Fruit fly (Drosophila melanogaster) whole organism, embryonic: ENCODE measurements around the gene rno.

Experiments
- B-H2 ChIP-seq: fragments of 200-800 bp; sonication (Bioruptor generic); optimal IDR thresholded peaks from 2 replicates; lab custom pipeline; 2018; ENCODE audit warnings: missing biosample characterization, mild to moderate bottlenecking, missing genetic modification characterization
- BEAF-32 ChIP-seq: fragments of 200-800 bp; sonication (Bioruptor generic); optimal IDR thresholded peaks from 3 replicates; lab custom pipeline; 2017; ENCODE audit warnings: missing biosample characterization, missing genetic modification characterization, mild to moderate bottlenecking, moderate library complexity, missing genetic modification reagents
- CG11504 ChIP-seq: fragments of 200-800 bp; sonication (Bioruptor generic); optimal IDR thresholded peaks from 3 replicates; lab custom pipeline; 2019; ENCODE audit warnings: missing biosample characterization, mild to moderate bottlenecking, missing genetic modification characterization, moderate library complexity
- CG12219 ChIP-seq: fragments of 200-800 bp; sonication (Bioruptor generic); optimal IDR thresholded peaks from 3 replicates; lab custom pipeline; 2018; ENCODE audit warnings: missing biosample characterization, mild to moderate bottlenecking, missing genetic modification characterization
- CG12299 ChIP-seq: fragments of 200-800 bp; sonication (Bioruptor generic); optimal IDR thresholded peaks from 2 replicates; lab custom pipeline; 2018; ENCODE audit warnings: missing biosample characterization, mild to moderate bottlenecking, missing genetic modification characterization
- CG14965 ChIP-seq: fragments of 200-800 bp; sonication (Bioruptor generic); optimal IDR thresholded peaks from 2 replicates; lab custom pipeline; 2016; ENCODE audit warnings: missing biosample characterization, missing genetic modification characterization, borderline replicate concordance
- CG15073 ChIP-seq: fragments of 200-800 bp; sonication (Bioruptor generic); optimal IDR thresholded peaks from 2 replicates; lab custom pipeline; 2016; ENCODE audit warnings: missing biosample characterization, missing genetic modification characterization
- CG1792 ChIP-seq: fragments of 200-800 bp; sonication (Bioruptor generic); optimal IDR thresholded peaks from 2 replicates; lab custom pipeline; 2016; ENCODE audit warnings: missing biosample characterization, missing genetic modification characterization
- CG18764 ChIP-seq: fragments of 200-800 bp; sonication (Bioruptor generic); optimal IDR thresholded peaks from 3 replicates; lab custom pipeline; 2016; ENCODE audit warnings: missing biosample characterization, missing genetic modification characterization
- CG2712 ChIP-seq: fragments of 200-800 bp; optimal IDR thresholded peaks from 3 replicates; lab custom pipeline; 2019; ENCODE audit warnings: missing biosample characterization, mild to moderate bottlenecking, missing genetic modification characterization, moderate library complexity
- CG31224 ChIP-seq: fragments of 200-800 bp; sonication (Bioruptor generic); IDR thresholded peaks from 2 replicates; pipeline ENCODE4 v1.3.6; 2022; ENCODE audit warnings: missing biosample characterization, missing genetic modification characterization
- CG31441 ChIP-seq: fragments of 200-800 bp; sonication (Bioruptor generic); IDR thresholded peaks from 2 replicates; pipeline ENCODE4 v1.3.6; 2022; ENCODE audit warnings: missing biosample characterization, missing genetic modification characterization
- CG3163 ChIP-seq: fragments of 200-800 bp; sonication (Bioruptor generic); optimal IDR thresholded peaks from 3 replicates; lab custom pipeline; 2016; ENCODE audit warnings: missing biosample characterization, missing genetic modification characterization
- CG5245 ChIP-seq: fragments of 200-800 bp; sonication (Bioruptor generic); optimal IDR thresholded peaks from 3 replicates; lab custom pipeline; 2016; ENCODE audit warnings: missing biosample characterization, missing genetic modification characterization
- CG7372 ChIP-seq: fragments of 200-800 bp; sonication (Bioruptor generic); IDR thresholded peaks from 2 replicates; pipeline ENCODE4 v1.3.6; 2022; ENCODE audit warnings: missing biosample characterization, missing genetic modification characterization
- CG8089 ChIP-seq: fragments of 200-800 bp; sonication (Bioruptor generic); optimal IDR thresholded peaks from 3 replicates; lab custom pipeline; 2016; ENCODE audit warnings: missing biosample characterization, missing genetic modification characterization
- CG8924 ChIP-seq: fragments of 200-800 bp; optimal IDR thresholded peaks from 3 replicates; lab custom pipeline; 2019; ENCODE audit warnings: missing biosample characterization, mild to moderate bottlenecking, missing genetic modification characterization, moderate library complexity
- CrebB ChIP-seq: fragments of 200-800 bp; sonication (Bioruptor generic); optimal IDR thresholded peaks from 3 replicates; lab custom pipeline; 2018; ENCODE audit warnings: missing biosample characterization, mild to moderate bottlenecking, missing genetic modification characterization
- Dbx ChIP-seq: fragments of 200-800 bp; sonication (Bioruptor generic); IDR thresholded peaks from 3 replicates; pipeline ENCODE4 v1.3.6; 2022; ENCODE audit warnings: missing biosample characterization, missing genetic modification characterization
- Dll ChIP-seq: fragments of 200-800 bp; sonication (Bioruptor generic); IDR thresholded peaks from 4 replicates; pipeline ENCODE4 v1.3.6; 2022; ENCODE audit warnings: missing biosample characterization, missing genetic modification characterization; ENCODE audit not compliant: partially characterized antibody
- H15 ChIP-seq: fragments of 200-800 bp; sonication (Bioruptor generic); IDR thresholded peaks from 3 replicates; pipeline ENCODE4 v1.3.6; 2022; ENCODE audit warnings: missing biosample characterization, missing genetic modification characterization
- HHEX ChIP-seq: fragments of 200-800 bp; sonication (Bioruptor generic); optimal IDR thresholded peaks from 3 replicates; lab custom pipeline; 2017; ENCODE audit warnings: missing biosample characterization, mild to moderate bottlenecking, missing genetic modification characterization, missing genetic modification reagents
- Hand ChIP-seq: fragments of 200-800 bp; sonication (Bioruptor generic); optimal IDR thresholded peaks from 2 replicates; lab custom pipeline; 2017; ENCODE audit warnings: mild to moderate bottlenecking, missing biosample characterization, missing genetic modification reagents, missing genetic modification characterization
- Hsf ChIP-seq: fragments of 200-800 bp; sonication (Bioruptor generic); optimal IDR thresholded peaks from 3 replicates; lab custom pipeline; 2016; ENCODE audit warnings: missing biosample characterization, missing genetic modification characterization
- Neu2 ChIP-seq: fragments of 200-800 bp; sonication (Bioruptor generic); optimal IDR thresholded peaks from 3 replicates; lab custom pipeline; 2016; ENCODE audit warnings: missing biosample characterization, missing genetic modification characterization, borderline replicate concordance
- Nf-YA ChIP-seq: fragments of 200-800 bp; sonication (Bioruptor generic); IDR thresholded peaks from 2 replicates; pipeline ENCODE4 v1.3.6; 2022; ENCODE audit warnings: missing biosample characterization, missing genetic modification characterization
- Oaz ChIP-seq: fragments of 200-800 bp; sonication (Bioruptor generic); IDR thresholded peaks from 2 replicates; pipeline ENCODE4 v1.3.6; 2022; ENCODE audit warnings: missing biosample characterization, missing genetic modification characterization
- Pdp1 ChIP-seq, 2 experiments: fragments of 200-800 bp; sonication (Bioruptor generic); optimal IDR thresholded peaks; 3 replicates each; lab custom pipeline; 2016; ENCODE audit warnings: missing biosample characterization in 2 of 2, missing genetic modification characterization in 2 of 2, mild to moderate bottlenecking in 1 of 2, moderate library complexity in 1 of 2
- Six4 ChIP-seq: fragments of 200-800 bp; sonication (Bioruptor generic); optimal IDR thresholded peaks from 2 replicates; lab custom pipeline; 2016; ENCODE audit warnings: missing biosample characterization, missing genetic modification characterization
- Vsx1 ChIP-seq: fragments of 200-800 bp; sonication (Bioruptor generic); optimal IDR thresholded peaks from 2 replicates; lab custom pipeline; 2017; ENCODE audit warnings: missing biosample characterization, mild to moderate bottlenecking, missing genetic modification characterization, missing genetic modification reagents
- ac ChIP-seq: fragments of 200-800 bp; sonication (Bioruptor generic); optimal IDR thresholded peaks from 3 replicates; lab custom pipeline; 2017; ENCODE audit warnings: missing biosample characterization, mild to moderate bottlenecking, missing genetic modification characterization
- ara ChIP-seq: fragments of 200-800 bp; sonication (Bioruptor generic); IDR thresholded peaks from 2 replicates; pipeline ENCODE4 v1.3.6; 2022; ENCODE audit warnings: missing biosample characterization, missing genetic modification characterization
- ash1 ChIP-seq: fragments of 200-800 bp; sonication (Bioruptor generic); optimal IDR thresholded peaks from 2 replicates; lab custom pipeline; 2018; ENCODE audit warnings: missing biosample characterization, mild to moderate bottlenecking, missing genetic modification characterization
- dmrt11E ChIP-seq: fragments of 200-800 bp; sonication (Bioruptor generic); optimal IDR thresholded peaks from 3 replicates; lab custom pipeline; 2018; ENCODE audit warnings: missing biosample characterization, mild to moderate bottlenecking, missing genetic modification characterization, moderate library complexity
- dmrt99B ChIP-seq: fragments of 200-800 bp; sonication (Bioruptor generic); optimal IDR thresholded peaks from 2 replicates; lab custom pipeline; 2018; ENCODE audit warnings: missing biosample characterization, mild to moderate bottlenecking, missing genetic modification characterization, moderate library complexity
- dpn ChIP-seq, 2 experiments: fragments of 200-800 bp; sonication (Bioruptor generic); optimal IDR thresholded peaks; 3 replicates each; lab custom pipeline; 2016; ENCODE audit warnings: missing biosample characterization in 2 of 2, missing genetic modification characterization in 2 of 2
- emc ChIP-seq: fragments of 200-800 bp; sonication (Bioruptor generic); optimal IDR thresholded peaks from 2 replicates; lab custom pipeline; 2016; ENCODE audit warnings: missing biosample characterization, missing genetic modification characterization
- fd64A ChIP-seq: fragments of 200-800 bp; sonication (Bioruptor generic); optimal IDR thresholded peaks from 3 replicates; lab custom pipeline; 2018; ENCODE audit warnings: missing biosample characterization, mild to moderate bottlenecking, missing genetic modification characterization
- fru ChIP-seq: fragments of >200 bp; optimal IDR thresholded peaks from 2 replicates; lab custom pipeline; 2017
- gcm2 ChIP-seq: fragments of 200-800 bp; sonication (Bioruptor generic); optimal IDR thresholded peaks from 2 replicates; lab custom pipeline; 2016; ENCODE audit warnings: missing biosample characterization, missing genetic modification characterization
- hb ChIP-seq: fragments of 200-800 bp; sonication (Bioruptor generic); IDR thresholded peaks from 3 replicates; pipeline ENCODE4 v1.3.6; 2022; ENCODE audit warnings: missing biosample characterization, missing genetic modification characterization; ENCODE audit not compliant: partially characterized antibody
- inv ChIP-seq: fragments of 200-800 bp; sonication (Bioruptor generic); IDR thresholded peaks from 2 replicates; pipeline ENCODE4 v1.3.6; 2022; ENCODE audit warnings: missing biosample characterization, missing genetic modification characterization; ENCODE audit not compliant: partially characterized antibody
- klu ChIP-seq: fragments of 200-800 bp; sonication (Bioruptor generic); IDR thresholded peaks from 2 replicates; pipeline ENCODE4 v1.3.6; 2022; ENCODE audit warnings: missing biosample characterization, missing genetic modification characterization
- lmd ChIP-seq: fragments of 200-800 bp; sonication (Bioruptor generic); IDR thresholded peaks from 2 replicates; pipeline ENCODE4 v1.3.6; 2022; ENCODE audit warnings: missing biosample characterization, missing genetic modification characterization
- p53 ChIP-seq: fragments of 200-800 bp; sonication (Bioruptor generic); optimal IDR thresholded peaks from 2 replicates; lab custom pipeline; 2016; ENCODE audit warnings: missing biosample characterization, missing genetic modification characterization
- sc ChIP-seq, 3 experiments: fragments of >200 bp in 2 of 3; fragments of 200-800 bp in 1 of 3; sonication (Bioruptor generic) in 1 of 3; optimal IDR thresholded peaks; 2 replicates in 2 of 3; 3 replicates in 1 of 3; lab custom pipeline; 2017; ENCODE audit warnings: mild to moderate bottlenecking in 1 of 3, missing biosample characterization in 1 of 3, missing genetic modification characterization in 1 of 3, missing genetic modification reagents in 1 of 3
- stwl ChIP-seq: fragments of 200-800 bp; sonication (Bioruptor generic); optimal IDR thresholded peaks from 3 replicates; lab custom pipeline; 2018; ENCODE audit warnings: missing biosample characterization, mild to moderate bottlenecking, missing genetic modification characterization, moderate library complexity
- sug ChIP-seq: fragments of 200-800 bp; optimal IDR thresholded peaks from 2 replicates; lab custom pipeline; 2019; ENCODE audit warnings: missing biosample characterization, mild to moderate bottlenecking, missing genetic modification characterization, moderate library complexity
- unc-4 ChIP-seq: fragments of 200-800 bp; sonication (Bioruptor generic); IDR thresholded peaks from 2 replicates; pipeline ENCODE4 v1.3.6; 2022; ENCODE audit warnings: missing biosample characterization, missing genetic modification characterization; ENCODE audit not compliant: partially characterized antibody

rno gene

DNA sequence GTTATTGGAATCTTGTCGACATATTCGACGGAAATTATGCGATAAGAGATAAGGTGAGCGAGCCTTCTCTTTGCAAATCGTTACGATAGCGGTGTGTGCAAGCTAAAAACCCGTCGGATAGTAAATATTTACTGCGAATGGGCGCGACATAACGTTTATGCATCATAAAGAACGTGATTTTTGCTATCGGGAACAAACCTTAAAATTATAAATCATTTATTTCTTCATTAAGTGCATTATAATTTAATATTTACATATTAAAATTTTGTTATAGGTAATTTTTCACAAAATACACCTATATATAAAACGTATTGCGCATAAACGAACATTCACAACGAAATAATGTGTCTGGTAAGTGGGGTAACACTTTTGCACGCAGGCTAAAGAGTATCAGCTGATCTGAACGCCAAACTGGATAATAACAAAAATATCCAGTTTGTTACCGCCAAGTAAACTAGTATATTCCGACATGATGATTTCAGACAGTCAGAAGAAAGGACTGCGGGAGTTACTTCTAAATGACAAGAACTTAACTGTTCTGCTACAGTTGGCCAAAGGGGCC is 6.2 kb upstream of the rno start, which contains the start of the genes Gk1 and CG13876 (continued):
- TF ChIP-seq sc (optimal IDR thresholded peaks at IDR 0.05; lab: Kevin White, UChicago) (no peak), sc (GFP tag; optimal IDR thresholded peaks at IDR 0.05; lab: Kevin White, UChicago) (peak; percentile 82), fru (lab: Kevin White, UChicago) (no peak), CG12219 (GFP tag; lab: Kevin White, UChicago) (peak; percentile 91), inv (GFP tag; lab: Robert Waterston, UW) (no peak), CG15073 (GFP tag; lab: Kevin White, UChicago) (peak; percentile 19), CG8924 (tag; lab: Kevin White, UChicago) (peak; percentile 98), CG3163 (GFP tag; lab: Kevin White, UChicago) (no peak), CG7372 (peak; percentile 93), dpn (GFP tag; optimal IDR thresholded peaks at IDR 0.05; lab: Kevin White, UChicago) (peak; percentile 68 to 91), emc (GFP tag; lab: Kevin White, UChicago) (peak; percentile 19), CG5245 (GFP tag; lab: Kevin White, UChicago) (peak; percentile 81), CG18764 (peak; percentile 85), HHEX (GFP tag; lab: Kevin White, UChicago) (peak; percentile 94), Dll (GFP tag; lab: Robert Waterston, UW) (no peak), gcm2 (no peak), CG14965 (GFP tag; lab: Kevin White, UChicago) (no peak), unc-4 (GFP tag; lab: Robert Waterston, UW) (no peak; the same call in 1 of the 2 replicates), p53 (GFP tag; lab: Kevin White, UChicago) (no peak), stwl (tag; lab: Kevin White, UChicago) (peak; percentile 74), BEAF-32 (GFP tag; lab: Kevin White, UChicago) (peak; percentile 37), Dbx (peak; percentile 96), CG31224 (GFP tag; lab: Robert Waterston, UW) (peak; percentile 88), dmrt11E (peak; percentile 96), CG1792 (GFP tag; lab: Kevin White, UChicago) (no peak), H15 (peak; percentile 87), Nf-YA (GFP tag; lab: Robert Waterston, UW) (peak; percentile 89), CG11504 (peak; percentile 95), CG31441 (GFP tag; lab: Robert Waterston, UW) (no peak; the same call in 1 of the 2 replicates), Hsf (peak; percentile 67), Oaz (peak; percentile 91), hb (GFP tag; lab: Robert Waterston, UW) (no peak), CG8089 (peak; percentile 3), Six4 (GFP tag; lab: Kevin White, UChicago) (peak; percentile 86), dmrt99B (tag; lab: Kevin White, UChicago) (peak; percentile 96), Pdp1 (GFP tag; optimal IDR thresholded peaks at IDR 0.05; lab: Kevin White, UChicago) (peak; percentile 48 to 81), ara (GFP tag; lab: Robert Waterston, UW) (peak; percentile 94), ac (GFP tag; lab: Kevin White, UChicago) (peak; percentile 76), CrebB (tag; lab: Kevin White, UChicago) (peak; percentile 96), lmd (GFP tag; lab: Robert Waterston, UW) (peak; percentile 89), ash1 (GFP tag; lab: Kevin White, UChicago) (no peak), CG12299 (tag; lab: Kevin White, UChicago) (peak; percentile 98), Hand (GFP tag; lab: Kevin White, UChicago) (peak; percentile 96), klu (GFP tag; lab: Robert Waterston, UW) (peak; percentile 83; the same call in 1 of the 2 replicates), fd64A (GFP tag; lab: Kevin White, UChicago) (peak; percentile 87), B-H2 (GFP tag; lab: Kevin White, UChicago) (peak; percentile 97), sug (tag; lab: Kevin White, UChicago) (peak; percentile 96), Neu2 (GFP tag; lab: Kevin White, UChicago) (no peak), Vsx1 (GFP tag; lab: Kevin White, UChicago) (no peak), CG2712 (tag; lab: Kevin White, UChicago) (peak; percentile 98)
